Fruit fly (Drosophila melanogaster): ENCODE measurements around the gene CG6023.

DNA sequence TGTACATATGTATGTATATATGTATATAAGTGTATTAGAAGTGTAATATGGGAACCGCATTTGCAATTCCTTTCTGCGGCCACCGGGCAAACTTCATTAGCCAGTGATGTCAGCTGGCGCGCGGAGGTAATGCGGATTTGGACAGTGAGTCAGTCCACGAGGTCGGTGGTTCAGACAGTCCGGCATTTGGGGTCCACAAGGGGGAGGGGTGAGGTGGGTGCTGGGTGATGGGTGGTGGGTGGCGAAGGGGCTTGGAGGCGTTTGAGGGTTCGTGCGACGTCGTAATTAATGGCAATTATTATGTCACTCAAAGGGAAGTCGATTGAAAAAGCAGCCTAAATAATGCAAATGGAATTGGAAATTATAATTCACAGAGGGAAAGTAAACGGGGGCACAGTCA lies 48.8 kb upstream of the CG6023 start:
- TF ChIP-seq CG11294 (GFP tag; IDR thresholded peaks at IDR 0.05) = no peak
- no peak for TF ChIP-seq dac (GFP tag; optimal IDR thresholded peaks at IDR 0.05)
- TF ChIP-seq CG15336 (GFP tag; IDR thresholded peaks at IDR 0.05) = no peak
- no peak for TF ChIP-seq OdsH (GFP tag; optimal IDR thresholded peaks at IDR 0.05)
- TF ChIP-seq CG4318 (GFP tag; optimal IDR thresholded peaks at IDR 0.05) = no peak
- TF ChIP-seq fd85E (GFP tag; optimal IDR thresholded peaks at IDR 0.05) = no peak
- no peak for TF ChIP-seq Eip78C (GFP tag)
- no peak for TF ChIP-seq ss (GFP tag; optimal IDR thresholded peaks at IDR 0.05)
- no peak for TF ChIP-seq Smox (GFP tag; optimal IDR thresholded peaks at IDR 0.05)
- no peak for TF ChIP-seq Blimp-1 (GFP tag; optimal IDR thresholded peaks at IDR 0.05)
- TF ChIP-seq Sox102F (GFP tag; optimal IDR thresholded peaks at IDR 0.05) = no peak
- TF ChIP-seq fd59A (GFP tag; optimal IDR thresholded peaks at IDR 0.05) = no peak
- no peak for TF ChIP-seq Hr39 (GFP tag; optimal IDR thresholded peaks at IDR 0.05)

Data from whole organism, prepupa.